Fruit fly (Drosophila melanogaster): ENCODE results near the gene CG33928.

Gene CG33928

dm6 chr2L:17450505-17451415 is 14.4 kb upstream of the CG33928 start (continued):
- no peak for TF ChIP-seq CG14667 (GFP tag; IDR thresholded peaks at IDR 0.05)
- no peak for TF ChIP-seq CG8765 (GFP tag; IDR thresholded peaks at IDR 0.05)
- peak; percentile 1 for TF ChIP-seq tio (GFP tag; optimal IDR thresholded peaks at IDR 0.05)
- no peak for TF ChIP-seq CG4707 (GFP tag; optimal IDR thresholded peaks at IDR 0.05)
- no peak for TF ChIP-seq CG17912 (GFP tag; optimal IDR thresholded peaks at IDR 0.05)
- TF ChIP-seq CG10959 (GFP tag; IDR thresholded peaks at IDR 0.05) = no peak
- TF ChIP-seq nerfin-2 (GFP tag; IDR thresholded peaks at IDR 0.05; ENCODE audit: partially characterized antibody) = no peak
- TF ChIP-seq toy (GFP tag; IDR thresholded peaks at IDR 0.05) = no peak
- 0 out of 3 replicates have a peak, but pooled peaks have one; percentile 27 for TF ChIP-seq H15 (GFP tag; IDR thresholded peaks at IDR 0.05)
- TF ChIP-seq Dek (tag; optimal IDR thresholded peaks at IDR 0.05) = peak; percentile 69
- no peak for TF ChIP-seq vnd (GFP tag; IDR thresholded peaks at IDR 0.05; ENCODE audit: partially characterized antibody)
- peak; percentile 15 for TF ChIP-seq en (GFP tag; optimal IDR thresholded peaks at IDR 0.05)
- peak; percentile 20 for TF ChIP-seq Chrac-16 (GFP tag; optimal IDR thresholded peaks at IDR 0.05)
- peak; percentile 11 for TF ChIP-seq CG10462 (GFP tag; optimal IDR thresholded peaks at IDR 0.05)
- no peak for TF ChIP-seq gsb-n (tag; optimal IDR thresholded peaks at IDR 0.05)
- TF ChIP-seq cwo (GFP tag; optimal IDR thresholded peaks at IDR 0.05) = peak; percentile 42
- TF ChIP-seq Sin3A (optimal IDR thresholded peaks at IDR 0.05) = no peak
- TF ChIP-seq MESR4 (GFP tag; optimal IDR thresholded peaks at IDR 0.05) = no peak
- peak; percentile 35 for TF ChIP-seq fd96Cb (tag; optimal IDR thresholded peaks at IDR 0.05)
- TF ChIP-seq run (tag; optimal IDR thresholded peaks at IDR 0.05) = peak; percentile 49
- TF ChIP-seq bsh (GFP tag; optimal IDR thresholded peaks at IDR 0.05) = peak in 1 of 2 experiments; percentile 48
- no peak for TF ChIP-seq zen (tag; optimal IDR thresholded peaks at IDR 0.05)
- peak; percentile 63 for TF ChIP-seq CG1233 (GFP tag; optimal IDR thresholded peaks at IDR 0.05)
- TF ChIP-seq trem (tag; optimal IDR thresholded peaks at IDR 0.05) = peak; percentile 19
- TF ChIP-seq trh (GFP tag; optimal IDR thresholded peaks at IDR 0.05) = no peak
- no peak for TF ChIP-seq CG11085 (GFP tag; IDR thresholded peaks at IDR 0.05)
- peak; percentile 70 for TF ChIP-seq CG12659 (GFP tag; optimal IDR thresholded peaks at IDR 0.05)
- TF ChIP-seq PHDP (tag; optimal IDR thresholded peaks at IDR 0.05) = peak; percentile 74
- peak; percentile 24 for TF ChIP-seq Side (GFP tag; optimal IDR thresholded peaks at IDR 0.05)
- peak; percentile 46 for TF ChIP-seq Deaf1 (tag; optimal IDR thresholded peaks at IDR 0.05)
- TF ChIP-seq CG9876 (GFP tag; optimal IDR thresholded peaks at IDR 0.05) = no peak
- peak; percentile 60 for TF ChIP-seq Asciz (GFP tag; optimal IDR thresholded peaks at IDR 0.05)
- TF ChIP-seq CG10979 (tag; optimal IDR thresholded peaks at IDR 0.05) = no peak
- no peak for TF ChIP-seq CG3726 (GFP tag; IDR thresholded peaks at IDR 0.05)
- peak; percentile 49; the same call in 2 of the 3 replicates for TF ChIP-seq CG14050 (GFP tag; IDR thresholded peaks at IDR 0.05)
- TF ChIP-seq crc (GFP tag; optimal IDR thresholded peaks at IDR 0.05) = no peak
- no peak for TF ChIP-seq Nf-YA (GFP tag; IDR thresholded peaks at IDR 0.05)
- TF ChIP-seq CG6791 (GFP tag; IDR thresholded peaks at IDR 0.05; ENCODE audit: partially characterized antibody) = no peak
- no peak for TF ChIP-seq otp (GFP tag; IDR thresholded peaks at IDR 0.05)
- TF ChIP-seq vfl (GFP tag; optimal IDR thresholded peaks at IDR 0.05) = no peak
- TF ChIP-seq CG8281 (tag; optimal IDR thresholded peaks at IDR 0.05) = peak; percentile 21
- no peak for TF ChIP-seq Awh (GFP tag; IDR thresholded peaks at IDR 0.05)
- no peak for TF ChIP-seq CG17829 (tag; optimal IDR thresholded peaks at IDR 0.05)
- TF ChIP-seq GATAe (GFP tag; conservative IDR thresholded peaks at IDR 0.05) = no peak
- no peak for TF ChIP-seq lov (optimal IDR thresholded peaks at IDR 0.05)
- no peak for TF ChIP-seq lov (GFP tag; IDR thresholded peaks at IDR 0.05)
- 0 out of 3 replicates have a peak, but pooled peaks have one; percentile 48 for TF ChIP-seq CG6175 (GFP tag; IDR thresholded peaks at IDR 0.05)
- TF ChIP-seq Mes4 (GFP tag; optimal IDR thresholded peaks at IDR 0.05) = no peak
- TF ChIP-seq Rfx (GFP tag; IDR thresholded peaks at IDR 0.05) = peak; percentile 72
